Fruit fly (Drosophila melanogaster) whole organism, wandering third instar larva: Measurements from ENCODE around the gene CG1103.

ENCODE experiments used
- Abd-B ChIP-seq: fragments of >200 bp; optimal IDR thresholded peaks from 2 replicates; lab custom pipeline; 2017; ENCODE audit warnings: missing biosample characterization, missing genetic modification characterization
- Vsx2 ChIP-seq: fragments of 200-300, 225-300 bp; sonication (Bioruptor generic); optimal IDR thresholded peaks from 2 replicates; lab custom pipeline; 2018; ENCODE audit warnings: missing biosample characterization, missing genetic modification characterization; ENCODE audit not compliant: partially characterized antibody
- dsf ChIP-seq: sonication (Bioruptor generic); optimal IDR thresholded peaks from 2 replicates; lab custom pipeline; 2016; ENCODE audit warnings: missing biosample characterization, missing genetic modification characterization, borderline replicate concordance
- lola ChIP-seq: fragments of >200 bp; optimal IDR thresholded peaks from 2 replicates; lab custom pipeline; 2017; ENCODE audit warnings: missing biosample characterization, missing genetic modification characterization
- psq ChIP-seq: fragments of 200-800 bp; sonication (Bioruptor generic); optimal IDR thresholded peaks from 3 replicates; lab custom pipeline; 2017; ENCODE audit warnings: missing biosample characterization, mild to moderate bottlenecking, missing genetic modification characterization, moderate library complexity
- sv ChIP-seq: fragments of 200-800 bp; sonication (Bioruptor generic); optimal IDR thresholded peaks from 3 replicates; lab custom pipeline; 2016; ENCODE audit warnings: missing biosample characterization, missing genetic modification characterization
- woc ChIP-seq: sonication (Bioruptor generic); optimal IDR thresholded peaks from 2 replicates; lab custom pipeline; 2016; ENCODE audit warnings: missing biosample characterization, mild to moderate bottlenecking, missing genetic modification characterization

- TF ChIP-seq sv (GFP tag; lab: Kevin White, UChicago) (no peak), lola (GFP tag; lab: Kevin White, UChicago) (no peak), psq (GFP tag; lab: Kevin White, UChicago) (no peak), Vsx2 (GFP tag; lab: Kevin White, UChicago) (no peak), Abd-B (GFP tag; lab: Kevin White, UChicago) (no peak), woc (GFP tag; lab: Kevin White, UChicago) (no peak), dsf (GFP tag; lab: Kevin White, UChicago) (no peak)
Measured at dm6 chr3R:4337580-4337979, at the start of gene CG1103, which contains the start of gene Skp2.
